2 fruit fly cellular contexts compared by ENCODE assay signal in the genomic region with DNA sequence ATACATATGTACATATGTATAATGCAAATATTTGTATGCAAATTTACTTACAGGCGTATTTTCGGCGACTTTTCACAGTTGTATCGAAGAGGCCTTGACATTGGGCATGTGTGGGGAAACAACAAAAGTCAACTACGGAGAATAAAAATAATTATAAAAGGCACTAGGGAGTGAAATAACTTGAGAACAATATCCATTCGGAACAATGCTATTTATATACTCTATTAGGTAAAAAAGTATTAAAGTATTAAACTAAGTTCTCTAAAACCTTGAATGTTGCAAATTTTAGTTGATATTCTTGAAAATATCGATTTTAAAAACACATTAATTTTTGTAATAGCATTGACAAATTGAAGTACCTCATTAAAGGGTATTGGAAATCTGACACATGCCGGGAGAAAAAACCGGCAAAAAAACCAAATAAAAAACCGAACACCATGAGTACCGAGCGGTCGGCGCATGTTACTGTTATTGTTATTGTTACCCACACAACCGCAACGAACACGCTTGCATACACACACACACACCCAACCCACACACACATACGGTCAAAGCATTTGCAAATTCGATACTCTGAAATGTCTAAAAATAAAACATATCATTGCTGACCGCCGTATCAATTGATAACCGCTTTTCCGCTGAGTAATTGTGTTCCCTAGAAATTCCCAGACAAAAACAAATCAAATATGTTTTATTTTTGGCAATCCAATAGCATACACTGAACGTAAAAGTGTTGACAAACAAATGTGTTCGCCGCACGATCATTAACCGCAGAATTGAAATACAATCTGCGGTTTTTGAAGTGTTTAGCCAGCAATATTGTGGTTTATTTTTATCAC.
A peak's percentile ranks its signal among the peaks of the same experiment; 100 is the strongest.
TF ChIP-seq lines count a peak whose summit lies in the region.

No protein-coding gene starts in this region.

TF ChIP-seq in whole organism, embryonic, 481 proteins besides CTCF, POLR2A, EP300 and RAD21 (continued from another document and continues in another):
- TF ChIP-seq wdn (GFP tag; IDR thresholded peaks at IDR 0.05; lab: Robert Waterston, UW), result 0 out of 2 replicates have a peak, but pooled peaks have one; percentile 35
- TF ChIP-seq dmrt99B (tag; optimal IDR thresholded peaks at IDR 0.05; lab: Kevin White, UChicago), result peak; percentile 26
- peak; percentile 13 for TF ChIP-seq CG18262 (tag; optimal IDR thresholded peaks at IDR 0.05; lab: Kevin White, UChicago)
- TF ChIP-seq CG1233 (GFP tag; optimal IDR thresholded peaks at IDR 0.05; lab: Kevin White, UChicago), result peak; percentile 28
- peak; percentile 31 for TF ChIP-seq Blimp-1 (GFP tag; optimal IDR thresholded peaks at IDR 0.05; lab: Kevin White, UChicago)
- TF ChIP-seq gem (tag; optimal IDR thresholded peaks at IDR 0.05; lab: Kevin White, UChicago), result peak; percentile 72
- peak; percentile 47 for TF ChIP-seq lbe (GFP tag; optimal IDR thresholded peaks at IDR 0.05; lab: Kevin White, UChicago)
- TF ChIP-seq pho (GFP tag; optimal IDR thresholded peaks at IDR 0.05; lab: Kevin White, UChicago), result peak; percentile 27
- peak; percentile 26 for TF ChIP-seq CG2202 (tag; optimal IDR thresholded peaks at IDR 0.05; lab: Kevin White, UChicago)
- peak; percentile 6 for TF ChIP-seq CG12299 (tag; optimal IDR thresholded peaks at IDR 0.05; lab: Kevin White, UChicago)
- TF ChIP-seq croc (GFP tag; conservative IDR thresholded peaks at IDR 0.05; lab: Robert Waterston, UW), result no peak
- TF ChIP-seq unpg (GFP tag; optimal IDR thresholded peaks at IDR 0.05; lab: Kevin White, UChicago), result peak; percentile 29
- no peak for TF ChIP-seq prd (optimal IDR thresholded peaks at IDR 0.05; lab: Kevin White, UChicago)
- TF ChIP-seq prd (GFP tag; IDR thresholded peaks at IDR 0.05; lab: Robert Waterston, UW), result peak; percentile 44; the same call in 1 of the 3 replicates
- peak; percentile 23 for TF ChIP-seq scrt (GFP tag; optimal IDR thresholded peaks at IDR 0.05; lab: Kevin White, UChicago)
- peak; percentile 66 for TF ChIP-seq Hmr (GFP tag; optimal IDR thresholded peaks at IDR 0.05; lab: Kevin White, UChicago)
- no peak for TF ChIP-seq TFAM (GFP tag; optimal IDR thresholded peaks at IDR 0.05; lab: Kevin White, UChicago)
- peak; percentile 28 for TF ChIP-seq nmo (GFP tag; optimal IDR thresholded peaks at IDR 0.05; lab: Kevin White, UChicago)
- TF ChIP-seq CG1024 (GFP tag; IDR thresholded peaks at IDR 0.05; lab: Robert Waterston, UW), result no peak
- peak; percentile 8 for TF ChIP-seq CG16815 (GFP tag; optimal IDR thresholded peaks at IDR 0.05; lab: Kevin White, UChicago)
- TF ChIP-seq gcm (GFP tag; optimal IDR thresholded peaks at IDR 0.05; lab: Kevin White, UChicago), result no peak
- TF ChIP-seq Meics (GFP tag; optimal IDR thresholded peaks at IDR 0.05; lab: Kevin White, UChicago), result peak; percentile 70
- peak; percentile 23 for TF ChIP-seq CG12769 (tag; optimal IDR thresholded peaks at IDR 0.05; lab: Kevin White, UChicago)
- TF ChIP-seq D19A (tag; optimal IDR thresholded peaks at IDR 0.05; lab: Kevin White, UChicago), result peak; percentile 82
- TF ChIP-seq Sox102F (GFP tag; optimal IDR thresholded peaks at IDR 0.05; lab: Kevin White, UChicago), result peak; percentile 23
- TF ChIP-seq esg (GFP tag; conservative IDR thresholded peaks at IDR 0.05; lab: Robert Waterston, UW), result 0 out of 2 replicates have a peak, but pooled peaks have one; percentile 7
- TF ChIP-seq chm (GFP tag; IDR thresholded peaks at IDR 0.05; lab: Robert Waterston, UW), result no peak
- TF ChIP-seq CG17359 (tag; optimal IDR thresholded peaks at IDR 0.05; lab: Kevin White, UChicago), result peak; percentile 4
- TF ChIP-seq slbo (GFP tag; IDR thresholded peaks at IDR 0.05; lab: Robert Waterston, UW), result peak; percentile 51
- peak; percentile 32 for TF ChIP-seq CG9817 (tag; optimal IDR thresholded peaks at IDR 0.05; lab: Kevin White, UChicago)
- TF ChIP-seq CG17385 (GFP tag; optimal IDR thresholded peaks at IDR 0.05; lab: Kevin White, UChicago), result peak; percentile 16
- peak; percentile 36; the same call in 1 of the 2 replicates for TF ChIP-seq CG9215 (GFP tag; IDR thresholded peaks at IDR 0.05; lab: Robert Waterston, UW)
- peak; percentile 47; the same call in 1 of the 2 replicates for TF ChIP-seq rib (GFP tag; IDR thresholded peaks at IDR 0.05; lab: Robert Waterston, UW)
- peak; percentile 31 for TF ChIP-seq CG8924 (tag; optimal IDR thresholded peaks at IDR 0.05; lab: Kevin White, UChicago)
- peak; percentile 45 for TF ChIP-seq dmrt11E (tag; optimal IDR thresholded peaks at IDR 0.05; lab: Kevin White, UChicago)
- TF ChIP-seq CG31224 (GFP tag; IDR thresholded peaks at IDR 0.05; lab: Robert Waterston, UW), result 0 out of 2 replicates have a peak, but pooled peaks have one; percentile 16
- TF ChIP-seq CG2712 (tag; optimal IDR thresholded peaks at IDR 0.05; lab: Kevin White, UChicago), result peak; percentile 14
- peak; percentile 43 for TF ChIP-seq Atf6 (GFP tag; IDR thresholded peaks at IDR 0.05; lab: Robert Waterston, UW)
- peak; percentile 80 for TF ChIP-seq sens (GFP tag; lab: Kevin White, UChicago)
- TF ChIP-seq zf30C (GFP tag; optimal IDR thresholded peaks at IDR 0.05; lab: Kevin White, UChicago), result peak; percentile 46
- TF ChIP-seq CG3281 (GFP tag; optimal IDR thresholded peaks at IDR 0.05; lab: Kevin White, UChicago), result peak; percentile 46
- TF ChIP-seq bab2 (GFP tag; optimal IDR thresholded peaks at IDR 0.05; lab: Kevin White, UChicago), result peak; percentile 17
- 0 out of 3 replicates have a peak, but pooled peaks have one; percentile 7 for TF ChIP-seq CG34422 (GFP tag; IDR thresholded peaks at IDR 0.05; lab: Robert Waterston, UW)
- no peak for TF ChIP-seq Hr78 (GFP tag; optimal IDR thresholded peaks at IDR 0.05; lab: Kevin White, UChicago)
- peak; percentile 7 for TF ChIP-seq CG31388 (GFP tag; optimal IDR thresholded peaks at IDR 0.05; lab: Kevin White, UChicago)
- no peak for TF ChIP-seq CG11398 (GFP tag; optimal IDR thresholded peaks at IDR 0.05; lab: Kevin White, UChicago)
- no peak for TF ChIP-seq zfh2 (GFP tag; optimal IDR thresholded peaks at IDR 0.05; lab: Kevin White, UChicago)
- TF ChIP-seq CG10543 (GFP tag; optimal IDR thresholded peaks at IDR 0.05; lab: Kevin White, UChicago), result peak; percentile 37
- TF ChIP-seq Xrp1 (GFP tag; IDR thresholded peaks at IDR 0.05; lab: Robert Waterston, UW), result peak; percentile 12
- peak; percentile 10 for TF ChIP-seq CG3407 (GFP tag; optimal IDR thresholded peaks at IDR 0.05; lab: Kevin White, UChicago)
- TF ChIP-seq Hr51 (GFP tag; optimal IDR thresholded peaks at IDR 0.05; lab: Kevin White, UChicago), result peak in 1 of 2 experiments; percentile 39
- no peak for TF ChIP-seq CG4424 (GFP tag; optimal IDR thresholded peaks at IDR 0.05; lab: Kevin White, UChicago)
- peak; percentile 28 for TF ChIP-seq CG12155 (GFP tag; optimal IDR thresholded peaks at IDR 0.05; lab: Kevin White, UChicago)
- peak; percentile 48 for TF ChIP-seq BtbVII (GFP tag; optimal IDR thresholded peaks at IDR 0.05; lab: Kevin White, UChicago)
- TF ChIP-seq CG10209 (GFP tag; optimal IDR thresholded peaks at IDR 0.05; lab: Kevin White, UChicago), result peak; percentile 23
- no peak for TF ChIP-seq CG13287 (GFP tag; IDR thresholded peaks at IDR 0.05; lab: Robert Waterston, UW; ENCODE audit: partially characterized antibody)
- no peak for TF ChIP-seq CG13894 (tag; optimal IDR thresholded peaks at IDR 0.05; lab: Kevin White, UChicago)
- TF ChIP-seq CG9932 (GFP tag; IDR thresholded peaks at IDR 0.05; lab: Robert Waterston, UW), result peak; percentile 43; the same call in 1 of the 2 replicates
- TF ChIP-seq CoRest (tag; optimal IDR thresholded peaks at IDR 0.05; lab: Kevin White, UChicago), result peak; percentile 39

TF ChIP-seq in whole organism, prepupa, 60 proteins besides CTCF, POLR2A, EP300 and RAD21 (continued from another document):
- peak; percentile 28 for TF ChIP-seq dsx (GFP tag; optimal IDR thresholded peaks at IDR 0.05; lab: Kevin White, UChicago; ENCODE audit: poor library complexity, severe bottlenecking)
